Fruit fly (Drosophila melanogaster): ENCODE results near the gene Imp.

Imp gene

DNA sequence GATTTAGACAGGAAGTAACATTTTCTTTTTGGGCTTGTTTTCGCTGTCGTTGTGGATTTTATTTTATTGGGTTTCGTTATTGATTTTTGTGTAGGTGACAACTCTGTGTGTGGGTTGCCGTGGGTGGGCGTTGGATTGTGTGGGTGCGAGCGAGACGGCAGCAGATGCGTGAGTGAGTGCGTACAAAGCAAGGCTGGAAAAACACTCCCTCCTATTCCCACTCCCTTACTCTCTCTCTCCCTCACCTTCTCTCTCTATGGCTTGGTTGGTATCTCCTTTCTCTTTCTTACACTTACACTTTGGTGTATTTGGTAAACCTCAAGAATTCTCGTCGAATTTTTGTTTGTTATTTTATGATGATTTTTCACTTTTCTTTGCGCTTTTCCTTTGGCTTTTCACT is 2.0 kb downstream of the Imp start (continued):
- TF ChIP-seq CG4404 (GFP tag; IDR thresholded peaks at IDR 0.05) = no peak
- no peak for TF ChIP-seq CG6683 (GFP tag; optimal IDR thresholded peaks at IDR 0.05)
- TF ChIP-seq CG7786 (GFP tag; optimal IDR thresholded peaks at IDR 0.05) = no peak
- no peak for TF ChIP-seq pita (GFP tag; optimal IDR thresholded peaks at IDR 0.05)
- no peak for TF ChIP-seq D19B (GFP tag; optimal IDR thresholded peaks at IDR 0.05)
- no peak for TF ChIP-seq nerfin-2 (GFP tag; IDR thresholded peaks at IDR 0.05; ENCODE audit: partially characterized antibody)
- no peak for TF ChIP-seq ftz-f1 (GFP tag; optimal IDR thresholded peaks at IDR 0.05)
- no peak for TF ChIP-seq CG12104 (GFP tag; optimal IDR thresholded peaks at IDR 0.05)
- TF ChIP-seq CG4424 (GFP tag; optimal IDR thresholded peaks at IDR 0.05) = no peak
- no peak for TF ChIP-seq dysf (GFP tag; IDR thresholded peaks at IDR 0.05)
- TF ChIP-seq Trl (optimal IDR thresholded peaks at IDR 0.05) = peak; percentile 29 to 57
- TF ChIP-seq Trl (GFP tag; optimal IDR thresholded peaks at IDR 0.05) = no peak
- TF ChIP-seq CG32767 (GFP tag; IDR thresholded peaks at IDR 0.05) = no peak
- no peak for TF ChIP-seq CG9727 (GFP tag; optimal IDR thresholded peaks at IDR 0.05)
- TF ChIP-seq Nf-YC (tag; optimal IDR thresholded peaks at IDR 0.05) = peak; percentile 9
- no peak for TF ChIP-seq pum (GFP tag; optimal IDR thresholded peaks at IDR 0.05)
- peak; percentile 91 for TF ChIP-seq pros (GFP tag; optimal IDR thresholded peaks at IDR 0.05)
- TF ChIP-seq CG1832 (GFP tag; optimal IDR thresholded peaks at IDR 0.05) = peak; percentile 80
- no peak for TF ChIP-seq CG10959 (GFP tag; IDR thresholded peaks at IDR 0.05)
- no peak for TF ChIP-seq Adf1 (GFP tag; IDR thresholded peaks at IDR 0.05)
- TF ChIP-seq Oli (tag; optimal IDR thresholded peaks at IDR 0.05) = no peak
- no peak for TF ChIP-seq kay (GFP tag; optimal IDR thresholded peaks at IDR 0.05)
- no peak for TF ChIP-seq cas (GFP tag; IDR thresholded peaks at IDR 0.05)
- TF ChIP-seq bcd (GFP tag; optimal IDR thresholded peaks at IDR 0.05) = no peak
- TF ChIP-seq Opbp (GFP tag; IDR thresholded peaks at IDR 0.05; ENCODE audit: partially characterized antibody) = 0 out of 3 replicates have a peak, but pooled peaks have one; percentile 14
- no peak for TF ChIP-seq Usf (GFP tag; optimal IDR thresholded peaks at IDR 0.05)
- TF ChIP-seq dmrt99B (tag; optimal IDR thresholded peaks at IDR 0.05) = no peak
- no peak for TF ChIP-seq CG13123 (GFP tag; optimal IDR thresholded peaks at IDR 0.05)
- TF ChIP-seq CG10321 (GFP tag; IDR thresholded peaks at IDR 0.05) = peak; percentile 79
- TF ChIP-seq Kr (GFP tag; optimal IDR thresholded peaks at IDR 0.05) = no peak
- TF ChIP-seq CG34224 (GFP tag; IDR thresholded peaks at IDR 0.05; ENCODE audit: partially characterized antibody) = no peak
- TF ChIP-seq h (optimal IDR thresholded peaks at IDR 0.05) = no peak
- no peak for TF ChIP-seq B-H2 (GFP tag; optimal IDR thresholded peaks at IDR 0.05)
- TF ChIP-seq CG7745 (tag; optimal IDR thresholded peaks at IDR 0.05) = no peak
- TF ChIP-seq cad (GFP tag; optimal IDR thresholded peaks at IDR 0.05) = no peak
- TF ChIP-seq CG2116 (GFP tag; optimal IDR thresholded peaks at IDR 0.05) = no peak
- peak; percentile 96 for TF ChIP-seq onecut (GFP tag; IDR thresholded peaks at IDR 0.05)
- TF ChIP-seq CG11093 (GFP tag; IDR thresholded peaks at IDR 0.05) = no peak
- no peak for TF ChIP-seq CG8388 (GFP tag; optimal IDR thresholded peaks at IDR 0.05)
- TF ChIP-seq gem (tag; optimal IDR thresholded peaks at IDR 0.05) = no peak
- TF ChIP-seq CG11560 (tag; IDR thresholded peaks at IDR 0.05) = no peak
- TF ChIP-seq CG12236 (GFP tag; optimal IDR thresholded peaks at IDR 0.05) = no peak
- no peak for TF ChIP-seq CG4360 (GFP tag; IDR thresholded peaks at IDR 0.05)
- no peak for TF ChIP-seq Fer1 (GFP tag; optimal IDR thresholded peaks at IDR 0.05)
- no peak for TF ChIP-seq zen2 (GFP tag; IDR thresholded peaks at IDR 0.05; ENCODE audit: partially characterized antibody)
- no peak for TF ChIP-seq yki (optimal IDR thresholded peaks at IDR 0.05)
- no peak for TF ChIP-seq nom (GFP tag; optimal IDR thresholded peaks at IDR 0.05)
- TF ChIP-seq wdn (GFP tag; IDR thresholded peaks at IDR 0.05) = no peak
